Worm (Caenorhabditis elegans): ENCODE data around the gene T05B4.8.

The T05B4.8 gene

ce11 chrV:4116071-4116470 is at the start of gene T05B4.8:
T05B4.8 (minus strand) TSS chrV:4116171.
- TF ChIP-seq sma-3 (GFP tag; optimal IDR thresholded peaks at IDR 0.05), result no peak
- no peak for TF ChIP-seq ceh-82 (tag; optimal IDR thresholded peaks at IDR 0.05)
- no peak for TF ChIP-seq mdl-1 (tag; optimal IDR thresholded peaks at IDR 0.05)
- no peak for TF ChIP-seq alr-1 (tag; optimal IDR thresholded peaks at IDR 0.05)
- no peak for TF ChIP-seq ama-1 (optimal IDR thresholded peaks at IDR 0.05)
- no peak for TF ChIP-seq ztf-4 (tag; optimal IDR thresholded peaks at IDR 0.05)
- TF ChIP-seq mbf-1 (tag; optimal IDR thresholded peaks at IDR 0.05), result no peak
- no peak for TF ChIP-seq blmp-1 (tag; optimal IDR thresholded peaks at IDR 0.05; ENCODE audit: insufficient read depth)
- no peak for TF ChIP-seq nhr-129 (tag; optimal IDR thresholded peaks at IDR 0.05)

ce11 chrV:4164504-4164959 is 48.6 kb upstream of the T05B4.8 start, which contains the start of gene Y45G5AM.3:
Y45G5AM.3 (plus strand) TSS chrV:4164554.
- TF ChIP-seq C34F6.9 (tag; optimal IDR thresholded peaks at IDR 0.05) (peak; percentile 18), nhr-129 (tag; optimal IDR thresholded peaks at IDR 0.05) (peak; percentile 97), fos-1 (tag; optimal IDR thresholded peaks at IDR 0.05) (peak; percentile 22), nhr-11 (tag; optimal IDR thresholded peaks at IDR 0.05) (no peak)

- no peak for TF ChIP-seq blmp-1 (tag; optimal IDR thresholded peaks at IDR 0.05; ENCODE audit: insufficient read depth)
Measured at ce11 chrV:4162922-4163321, 47.0 kb upstream of the T05B4.8 start, which contains the start of gene Y45G5AM.4. Y45G5AM.4 (plus strand) TSS chrV:4163222.

ce11 chrV:4160086-4160485 is 44.1 kb upstream of the T05B4.8 start, which contains the start of gene Y45G5AM.5:
Y45G5AM.5 (plus strand) TSS chrV:4160386.
- no peak for TF ChIP-seq snpc-4 (tag; optimal IDR thresholded peaks at IDR 0.05)
- TF ChIP-seq nhr-23 (tag; optimal IDR thresholded peaks at IDR 0.05), result no peak
- TF ChIP-seq sma-9 (GFP tag; optimal IDR thresholded peaks at IDR 0.05), result no peak
- TF ChIP-seq sma-9 (tag; optimal IDR thresholded peaks at IDR 0.05), result no peak
- TF ChIP-seq nhr-77 (tag; optimal IDR thresholded peaks at IDR 0.05), result no peak
- no peak for TF ChIP-seq blmp-1 (tag; optimal IDR thresholded peaks at IDR 0.05; ENCODE audit: insufficient read depth)
- no peak for TF ChIP-seq nhr-237 (tag; optimal IDR thresholded peaks at IDR 0.05)
- no peak for TF ChIP-seq skn-1 (tag; optimal IDR thresholded peaks at IDR 0.05)

ce11 chrV:4157291-4157690 is 41.3 kb upstream of the T05B4.8 start:
- TF ChIP-seq lsy-2 (tag; optimal IDR thresholded peaks at IDR 0.05), result peak in 1 of 2 experiments; percentile 48
- no peak for TF ChIP-seq R02D3.7 (tag; optimal IDR thresholded peaks at IDR 0.05)
- TF ChIP-seq nhr-129 (tag; optimal IDR thresholded peaks at IDR 0.05), result peak; percentile 66
- peak; percentile 39 for TF ChIP-seq C34F6.9 (tag; optimal IDR thresholded peaks at IDR 0.05)
- peak; percentile 85 for TF ChIP-seq F13H6.1 (tag; optimal IDR thresholded peaks at IDR 0.05)
- peak; percentile 48 for TF ChIP-seq sma-9 (GFP tag; optimal IDR thresholded peaks at IDR 0.05)
- no peak for TF ChIP-seq sma-9 (tag; optimal IDR thresholded peaks at IDR 0.05)
- TF ChIP-seq ztf-4 (tag; optimal IDR thresholded peaks at IDR 0.05), result peak; percentile 34
- TF ChIP-seq elt-1 (tag; optimal IDR thresholded peaks at IDR 0.05), result no peak

- TF ChIP-seq ZK546.5 (tag; optimal IDR thresholded peaks at IDR 0.05), result no peak
- no peak for TF ChIP-seq aly-2 (tag; optimal IDR thresholded peaks at IDR 0.05)
- TF ChIP-seq lin-39 (tag; optimal IDR thresholded peaks at IDR 0.05), result no peak
- TF ChIP-seq nhr-25 (tag; optimal IDR thresholded peaks at IDR 0.05), result no peak
- no peak for TF ChIP-seq elt-1 (tag; optimal IDR thresholded peaks at IDR 0.05)
- no peak for TF ChIP-seq unc-39 (tag; optimal IDR thresholded peaks at IDR 0.05)
- no peak for TF ChIP-seq dmd-4 (tag; optimal IDR thresholded peaks at IDR 0.05)
- no peak for TF ChIP-seq ztf-11 (tag; optimal IDR thresholded peaks at IDR 0.05)
- no peak for TF ChIP-seq nhr-237 (tag; optimal IDR thresholded peaks at IDR 0.05)
- TF ChIP-seq lin-11 (tag; optimal IDR thresholded peaks at IDR 0.05), result no peak
Measured at ce11 chrV:4152200-4152599, 36.2 kb upstream of the T05B4.8 start, which contains the start of gene Y45G5AM.6. Y45G5AM.6 (minus strand) TSS chrV:4152300.

ce11 chrV:4151400-4151799 is 35.4 kb upstream of the T05B4.8 start:
- TF ChIP-seq aly-2 (tag; optimal IDR thresholded peaks at IDR 0.05) (no peak), ztf-11 (tag; optimal IDR thresholded peaks at IDR 0.05) (no peak)
